Worm (Caenorhabditis elegans) whole organism, L4 larva: Measurements from ENCODE around the gene Y39B6A.41.

Experiments
- F10B5.3 ChIP-seq: sonication (generic microtip); optimal IDR thresholded peaks from 2 replicates; lab custom pipeline; 2016; ENCODE audit warnings: mild to moderate bottlenecking, missing genetic modification characterization, missing compliant biosample characterization
- F26F4.8 ChIP-seq: fragments of 200-800 bp; sonication (Bioruptor generic); conservative IDR thresholded peaks from 2 replicates; pipeline ENCODE4 v1.3.6; 2022; ENCODE audit warnings: missing genetic modification characterization, missing compliant biosample characterization
- F44E2.7 ChIP-seq: fragments of 200-800 bp; sonication (Bioruptor generic); IDR thresholded peaks from 2 replicates; pipeline ENCODE4 v2.1.2; 2022; ENCODE audit warnings: missing genetic modification characterization, missing compliant biosample characterization
- Y5F2A.4 ChIP-seq: fragments of 200-800 bp; sonication (Bioruptor generic); optimal IDR thresholded peaks from 2 replicates; lab custom pipeline; 2018; ENCODE audit warnings: mild to moderate bottlenecking, missing genetic modification characterization, missing compliant biosample characterization
- Y75B8A.6 ChIP-seq: fragments of 200-800 bp; sonication (Bioruptor generic); IDR thresholded peaks from 2 replicates; pipeline ENCODE4 v1.3.6; 2022; ENCODE audit warnings: missing genetic modification reagents, missing genetic modification characterization, missing compliant biosample characterization
- ZK337.2 ChIP-seq: fragments of 200-800 bp; sonication (Bioruptor generic); IDR thresholded peaks from 2 replicates; pipeline ENCODE4 v1.3.6; 2022; ENCODE audit warnings: missing genetic modification reagents, missing genetic modification characterization, missing compliant biosample characterization
- aly-2 ChIP-seq: sonication (generic microtip); optimal IDR thresholded peaks from 2 replicates; lab custom pipeline; 2018; ENCODE audit warnings: missing biosample characterization, missing genetic modification characterization
- ceh-20 ChIP-seq: fragments of 200-800 bp; sonication (Bioruptor generic); IDR thresholded peaks from 2 replicates; pipeline ENCODE4 v1.3.6; 2022; ENCODE audit warnings: missing genetic modification reagents, missing genetic modification characterization, missing compliant biosample characterization
- ceh-32 ChIP-seq: sonication (generic microtip); optimal IDR thresholded peaks from 2 replicates; lab custom pipeline; 2016; ENCODE audit warnings: mild to moderate bottlenecking, missing genetic modification characterization, missing compliant biosample characterization; ENCODE audit not compliant: poor library complexity
- ceh-62 ChIP-seq: sonication (generic microtip); optimal IDR thresholded peaks from 2 replicates; lab custom pipeline; 2017; ENCODE audit warnings: missing biosample characterization, missing genetic modification characterization
- cey-2 ChIP-seq: sonication (generic microtip); optimal IDR thresholded peaks from 3 replicates; lab custom pipeline; 2017; ENCODE audit warnings: missing genetic modification characterization, mild to moderate bottlenecking, missing compliant biosample characterization, antibody characterized with exemption, borderline replicate concordance; ENCODE audit not compliant: insufficient read depth
- ctbp-1 ChIP-seq: fragments of 200-800 bp; sonication (Bioruptor generic); IDR thresholded peaks from 2 replicates; pipeline ENCODE4 v1.3.6; 2022; ENCODE audit warnings: missing genetic modification reagents, missing genetic modification characterization, missing compliant biosample characterization
- daf-12 ChIP-seq: fragments of 150-350 bp; optimal IDR thresholded peaks from 2 replicates; lab custom pipeline; 2014; ENCODE audit warnings: missing biosample characterization, missing genetic modification reagents, missing genetic modification characterization
- daf-19 ChIP-seq: fragments of 200-800 bp; sonication (Bioruptor generic); conservative IDR thresholded peaks from 2 replicates; pipeline ENCODE4 v1.3.6; 2022; ENCODE audit warnings: missing genetic modification characterization, missing compliant biosample characterization
- daf-8 ChIP-seq: fragments of 200-800 bp; sonication (Bioruptor generic); IDR thresholded peaks from 2 replicates; pipeline ENCODE4 v1.3.6; 2022; ENCODE audit warnings: missing genetic modification characterization, missing compliant biosample characterization
- dmd-6 ChIP-seq: fragments of 200-800 bp; sonication (Bioruptor generic); IDR thresholded peaks from 2 replicates; pipeline ENCODE4 v1.3.6; 2022; ENCODE audit warnings: missing genetic modification reagents, missing genetic modification characterization, missing compliant biosample characterization
- dmd-9 ChIP-seq: fragments of 200-800 bp; sonication (Bioruptor generic); IDR thresholded peaks from 2 replicates; pipeline ENCODE4 v1.3.6; 2022; ENCODE audit warnings: missing genetic modification reagents, missing genetic modification characterization, missing compliant biosample characterization
- hif-1 ChIP-seq, 2 experiments: sonication (generic microtip); optimal IDR thresholded peaks; 2 replicates each; lab custom pipeline; 2016 to 2017; ENCODE audit warnings: missing compliant biosample characterization in 2 of 2, missing genetic modification characterization in 2 of 2, missing genetic modification reagents in 2 of 2, missing genotype in 2 of 2, mild to moderate bottlenecking in 1 of 2
- hlh-11 ChIP-seq: fragments of 200-800 bp; sonication (Bioruptor generic); optimal IDR thresholded peaks from 2 replicates; lab custom pipeline; 2018; ENCODE audit warnings: mild to moderate bottlenecking, missing genetic modification characterization, missing compliant biosample characterization
- hlh-30 ChIP-seq: sonication (generic microtip); optimal IDR thresholded peaks from 2 replicates; lab custom pipeline; 2017; ENCODE audit warnings: antibody characterized with exemption, mild to moderate bottlenecking, missing genetic modification characterization, missing compliant biosample characterization; ENCODE audit not compliant: insufficient read depth
- hmg-1.1 ChIP-seq: fragments of 200-800 bp; sonication (Bioruptor generic); IDR thresholded peaks from 2 replicates; pipeline ENCODE4 v1.3.6; 2022; ENCODE audit warnings: missing genetic modification reagents, missing genetic modification characterization, missing compliant biosample characterization
- jun-1 ChIP-seq: fragments of 150-350 bp; optimal IDR thresholded peaks from 2 replicates; lab custom pipeline; 2014; ENCODE audit warnings: missing biosample characterization, missing genetic modification reagents, missing genetic modification characterization
- lim-7 ChIP-seq: fragments of 200-800 bp; sonication (Bioruptor generic); IDR thresholded peaks from 2 replicates; pipeline ENCODE4 v1.3.6; 2022; ENCODE audit warnings: missing genetic modification characterization, missing compliant biosample characterization
- lin-15B ChIP-seq: fragments of 150-350 bp; sonication (generic microtip); optimal IDR thresholded peaks from 3 replicates; lab custom pipeline; 2014; ENCODE audit warnings: missing biosample characterization, missing genetic modification characterization
- lin-39 ChIP-seq: fragments of 150-350 bp; optimal IDR thresholded peaks from 2 replicates; lab custom pipeline; 2014; ENCODE audit warnings: missing biosample characterization, missing genetic modification reagents, missing genetic modification characterization
- lir-3 ChIP-seq: sonication (generic microtip); optimal IDR thresholded peaks from 2 replicates; lab custom pipeline; 2016; ENCODE audit warnings: mild to moderate bottlenecking, missing genetic modification characterization, missing compliant biosample characterization
- mxl-2 ChIP-seq: fragments of 200-800 bp; sonication (Bioruptor generic); conservative IDR thresholded peaks from 2 replicates; pipeline ENCODE4 v1.3.6; 2022; ENCODE audit warnings: missing genetic modification reagents, missing genetic modification characterization, missing compliant biosample characterization
- nhr-25 ChIP-seq: sonication (generic microtip); optimal IDR thresholded peaks from 2 replicates; lab custom pipeline; 2017; ENCODE audit warnings: missing genetic modification characterization, mild to moderate bottlenecking, missing compliant biosample characterization, antibody characterized with exemption, moderate library complexity, borderline replicate concordance; ENCODE audit not compliant: insufficient read depth
- nhr-28 ChIP-seq: fragments of 150-350 bp; optimal IDR thresholded peaks from 2 replicates; lab custom pipeline; 2014; ENCODE audit warnings: missing biosample characterization, missing genetic modification characterization
- nhr-48 ChIP-seq: sonication (generic microtip); optimal IDR thresholded peaks from 2 replicates; lab custom pipeline; 2016; ENCODE audit warnings: mild to moderate bottlenecking, missing genetic modification characterization, missing compliant biosample characterization
- nhr-6 ChIP-seq: fragments of 150-350 bp; optimal IDR thresholded peaks from 2 replicates; lab custom pipeline; 2014; ENCODE audit warnings: missing biosample characterization, missing genetic modification characterization
- nhr-76 ChIP-seq: fragments of 150-350 bp; optimal IDR thresholded peaks from 2 replicates; lab custom pipeline; 2014; ENCODE audit warnings: missing biosample characterization, missing genetic modification characterization
- pha-4 ChIP-seq, 2 experiments: fragments of 150-350 bp in 1 of 2; fragments of 200-800 bp in 1 of 2; sonication (Bioruptor generic) in 1 of 2; IDR thresholded peaks in 1 of 2; optimal IDR thresholded peaks in 1 of 2; 2 replicates each; pipeline versions ENCODE4 v1.3.6 to Lab custom; 2014 to 2022; ENCODE audit warnings: missing genetic modification characterization in 2 of 2, missing genetic modification reagents in 2 of 2, missing biosample characterization in 1 of 2, missing compliant biosample characterization in 1 of 2
- php-3 ChIP-seq: fragments of 200-800 bp; sonication (Bioruptor generic); IDR thresholded peaks from 2 replicates; pipeline ENCODE4 v1.3.6; 2022; ENCODE audit warnings: missing genetic modification reagents, missing genetic modification characterization, missing compliant biosample characterization
- pqm-1 ChIP-seq: sonication (generic microtip); optimal IDR thresholded peaks from 2 replicates; lab custom pipeline; 2017; ENCODE audit warnings: missing biosample characterization, missing genetic modification characterization
- saeg-2 ChIP-seq: fragments of 200-800 bp; sonication (Bioruptor generic); IDR thresholded peaks from 2 replicates; pipeline ENCODE4 v1.3.6; 2022; ENCODE audit warnings: missing genetic modification reagents, missing genetic modification characterization, missing compliant biosample characterization
- set-16 ChIP-seq: fragments of 200-800 bp; sonication (Bioruptor generic); IDR thresholded peaks from 2 replicates; pipeline ENCODE4 v1.3.6; 2022; ENCODE audit warnings: missing genetic modification reagents, missing genetic modification characterization, missing compliant biosample characterization
- skn-1 ChIP-seq: fragments of 150-350 bp; optimal IDR thresholded peaks from 2 replicates; lab custom pipeline; 2014; ENCODE audit warnings: missing biosample characterization, missing genetic modification characterization
- snpc-4 ChIP-seq: fragments of 150-350 bp; optimal IDR thresholded peaks from 2 replicates; lab custom pipeline; 2014; ENCODE audit warnings: missing biosample characterization, missing genetic modification characterization
- spr-1 ChIP-seq: sonication (generic microtip); optimal IDR thresholded peaks from 2 replicates; lab custom pipeline; 2016; ENCODE audit warnings: mild to moderate bottlenecking, missing genetic modification characterization, missing compliant biosample characterization
- spr-3 ChIP-seq: fragments of 200-800 bp; sonication (Bioruptor generic); optimal IDR thresholded peaks from 2 replicates; lab custom pipeline; 2018; ENCODE audit warnings: mild to moderate bottlenecking, missing genetic modification characterization, missing compliant biosample characterization
- tag-97 ChIP-seq: fragments of 200-800 bp; sonication (Bioruptor generic); IDR thresholded peaks from 2 replicates; pipeline ENCODE4 v1.3.6; 2022; ENCODE audit warnings: missing genetic modification characterization, missing compliant biosample characterization
- tra-1 ChIP-seq: fragments of 200-800 bp; sonication (Bioruptor generic); IDR thresholded peaks from 2 replicates; pipeline ENCODE4 v1.3.6; 2022; ENCODE audit warnings: missing genetic modification reagents, missing genetic modification characterization, missing compliant biosample characterization
- unc-130 ChIP-seq: sonication (generic microtip); optimal IDR thresholded peaks from 2 replicates; lab custom pipeline; 2016; ENCODE audit warnings: missing genetic modification reagents, missing genetic modification characterization, missing compliant biosample characterization
- unc-62 ChIP-seq, 3 experiments: fragments of 150-350 bp in 1 of 3; sonication (generic microtip); optimal IDR thresholded peaks in 2 of 3; peaks in 1 of 3; 1 replicate in 1 of 3; 2 replicates in 2 of 3; lab custom pipeline; 2014 to 2017; ENCODE audit warnings: missing biosample characterization in 3 of 3, missing genetic modification characterization in 3 of 3, missing genetic modification reagents in 3 of 3, missing genotype in 1 of 3
- vab-7 ChIP-seq: fragments of 200-800 bp; sonication (Bioruptor generic); IDR thresholded peaks from 2 replicates; pipeline ENCODE4 v1.3.6; 2022; ENCODE audit warnings: missing genetic modification reagents, missing genetic modification characterization, missing compliant biosample characterization
- zfp-2 ChIP-seq: sonication (generic microtip); optimal IDR thresholded peaks from 2 replicates; lab custom pipeline; 2016; ENCODE audit warnings: mild to moderate bottlenecking, missing genetic modification characterization, missing compliant biosample characterization
- zfp-3 ChIP-seq: fragments of 200-800 bp; sonication (Bioruptor generic); conservative IDR thresholded peaks from 2 replicates; pipeline ENCODE4 v1.3.6; 2022; ENCODE audit warnings: missing genetic modification reagents, missing genetic modification characterization, missing compliant biosample characterization

The Y39B6A.41 gene

ce11 chrV:18990238-18990901 is 12.6 kb upstream of the Y39B6A.41 start, which contains the start of the genes reps-1 and Y39B6A.37 (continued):
- TF ChIP-seq hif-1 (tag; optimal IDR thresholded peaks at IDR 0.05; lab: Kevin White, UChicago), result peak in 1 of 2 experiments; percentile 27
- peak; percentile 12 for TF ChIP-seq spr-1
- no peak for TF ChIP-seq nhr-48
- peak; percentile 81 for TF ChIP-seq dmd-9 (GFP tag; lab: Robert Waterston, UW)
- TF ChIP-seq spr-3 (GFP tag; lab: Kevin White, UChicago), result peak; percentile 13
- TF ChIP-seq ZK337.2 (GFP tag; lab: Robert Waterston, UW), result no peak
- peak; percentile 2 for TF ChIP-seq F10B5.3 (tag; lab: Kevin White, UChicago)
- TF ChIP-seq mxl-2, result no peak
- TF ChIP-seq unc-130 (GFP tag; lab: Kevin White, UChicago), result no peak
- no peak for TF ChIP-seq ceh-32
- TF ChIP-seq dmd-6 (GFP tag; lab: Robert Waterston, UW), result peak; percentile 60
- no peak for TF ChIP-seq lin-15B (tag; lab: Kevin White, UChicago)
- TF ChIP-seq nhr-25 (tag; lab: Kevin White, UChicago), result no peak
- TF ChIP-seq daf-8 (GFP tag; lab: Robert Waterston, UW), result no peak
- TF ChIP-seq pqm-1 (tag; lab: Kevin White, UChicago), result no peak
- no peak for TF ChIP-seq hlh-30
- TF ChIP-seq F44E2.7, result no peak
- no peak for TF ChIP-seq lir-3
- no peak for TF ChIP-seq zfp-3 (GFP tag; lab: Robert Waterston, UW)
- no peak for TF ChIP-seq Y5F2A.4
- TF ChIP-seq jun-1, result no peak
- TF ChIP-seq nhr-76, result no peak
- TF ChIP-seq daf-12, result no peak
- TF ChIP-seq cey-2 (tag; lab: Kevin White, UChicago), result no peak
- no peak for TF ChIP-seq F26F4.8 (GFP tag; lab: Robert Waterston, UW)
- no peak for TF ChIP-seq php-3 (GFP tag; lab: Robert Waterston, UW)
- TF ChIP-seq nhr-6 (tag; lab: Kevin White, UChicago), result peak; percentile 3
- no peak for TF ChIP-seq vab-7 (GFP tag; lab: Robert Waterston, UW)
- peak; percentile 46; the same call in 1 of the 2 replicates for TF ChIP-seq hmg-1.1 (GFP tag; lab: Robert Waterston, UW)
- TF ChIP-seq lim-7 (GFP tag; lab: Robert Waterston, UW), result no peak
- TF ChIP-seq daf-19 (GFP tag; lab: Robert Waterston, UW), result no peak
- TF ChIP-seq tra-1, result 0 out of 2 replicates have a peak, but pooled peaks have one; percentile 47
- TF ChIP-seq pha-4 (GFP tag; IDR thresholded peaks at IDR 0.05; lab: Robert Waterston, UW), result peak; percentile 38; the same call in 1 of the 2 replicates
- no peak for TF ChIP-seq pha-4 (tag; optimal IDR thresholded peaks at IDR 0.05; lab: Kevin White, UChicago)
- peak; percentile 44 for TF ChIP-seq nhr-28 (tag; lab: Kevin White, UChicago)
- TF ChIP-seq skn-1 (tag; lab: Kevin White, UChicago), result no peak
- no peak for TF ChIP-seq snpc-4 (tag; lab: Kevin White, UChicago)
- TF ChIP-seq ceh-20 (GFP tag; lab: Robert Waterston, UW), result no peak
- no peak for TF ChIP-seq lin-39 (tag; lab: Kevin White, UChicago)
- no peak for TF ChIP-seq ctbp-1 (GFP tag; lab: Robert Waterston, UW)
- TF ChIP-seq set-16 (GFP tag; lab: Robert Waterston, UW), result no peak
- TF ChIP-seq Y75B8A.6 (GFP tag; lab: Robert Waterston, UW), result no peak
- no peak for TF ChIP-seq saeg-2 (GFP tag; lab: Robert Waterston, UW)
- TF ChIP-seq tag-97 (GFP tag; lab: Robert Waterston, UW), result no peak
- no peak for TF ChIP-seq ceh-62 (tag; lab: Kevin White, UChicago)
- peak; percentile 53 for TF ChIP-seq hlh-11
- TF ChIP-seq aly-2 (tag; lab: Kevin White, UChicago), result no peak
- TF ChIP-seq unc-62 (GFP tag; optimal IDR thresholded peaks at IDR 0.05 in 1 of 2; lab: Kevin White, UChicago), result no peak
- TF ChIP-seq unc-62 (tag; optimal IDR thresholded peaks at IDR 0.05; lab: Kevin White, UChicago), result no peak
- TF ChIP-seq zfp-2 (tag; lab: Kevin White, UChicago), result no peak
